Fruit fly (Drosophila melanogaster) whole organism, wandering third instar larva: Measurements from ENCODE around the gene betaggt-I.
A peak's percentile ranks its signal among the peaks of the same experiment; 100 is the strongest.

Experiments
- Abd-B ChIP-seq: fragments of >200 bp; optimal IDR thresholded peaks from 2 replicates; lab custom pipeline; 2017; ENCODE audit warnings: missing biosample characterization, missing genetic modification characterization
- CG32264 ChIP-seq: fragments of 200-800 bp; sonication (Bioruptor generic); optimal IDR thresholded peaks from 2 replicates; lab custom pipeline; 2016; ENCODE audit warnings: missing biosample characterization, missing genetic modification characterization
- CG9705 ChIP-seq: fragments of 200-800 bp; sonication (Bioruptor generic); optimal IDR thresholded peaks from 2 replicates; lab custom pipeline; 2018; ENCODE audit warnings: missing biosample characterization, mild to moderate bottlenecking, missing genetic modification characterization
- CrebA ChIP-seq: fragments of 200-800 bp; sonication (Bioruptor generic); optimal IDR thresholded peaks from 2 replicates; lab custom pipeline; 2016; ENCODE audit warnings: missing biosample characterization, mild to moderate bottlenecking, missing genetic modification characterization, borderline replicate concordance
- Dfd ChIP-seq: fragments of >200 bp; optimal IDR thresholded peaks from 2 replicates; lab custom pipeline; 2017; ENCODE audit warnings: missing biosample characterization, missing genetic modification characterization
- Dif ChIP-seq: fragments of 200-275, 200-300 bp; sonication (Bioruptor generic); optimal IDR thresholded peaks from 2 replicates; lab custom pipeline; 2018; ENCODE audit warnings: missing biosample characterization, missing genetic modification characterization; ENCODE audit not compliant: partially characterized antibody
- GATAd ChIP-seq: sonication (Bioruptor generic); optimal IDR thresholded peaks from 2 replicates; lab custom pipeline; 2016; ENCODE audit warnings: missing biosample characterization, missing genetic modification characterization
- HLH106 ChIP-seq: fragments of 200-800 bp; optimal IDR thresholded peaks from 3 replicates; lab custom pipeline; 2019; ENCODE audit warnings: missing biosample characterization, mild to moderate bottlenecking, missing genetic modification characterization, moderate library complexity
- Hnf4 ChIP-seq: fragments of 200-800 bp; sonication (Bioruptor generic); optimal IDR thresholded peaks from 2 replicates; lab custom pipeline; 2016; ENCODE audit warnings: missing biosample characterization, mild to moderate bottlenecking, missing genetic modification characterization
- Hr78 ChIP-seq: fragments of >200 bp; optimal IDR thresholded peaks from 2 replicates; lab custom pipeline; 2017; ENCODE audit warnings: missing biosample characterization, missing genetic modification characterization
- Hr83 ChIP-seq: fragments of 200-300 bp; sonication (Bioruptor generic); optimal IDR thresholded peaks from 2 replicates; lab custom pipeline; 2016; ENCODE audit warnings: missing biosample characterization, mild to moderate bottlenecking, missing genetic modification characterization, moderate library complexity; ENCODE audit not compliant: poor library complexity, severe bottlenecking
- Jra ChIP-seq: sonication (Bioruptor generic); optimal IDR thresholded peaks from 2 replicates; lab custom pipeline; 2016; ENCODE audit warnings: missing biosample characterization, missing genetic modification characterization
- Mio ChIP-seq: sonication (Bioruptor generic); optimal IDR thresholded peaks from 2 replicates; lab custom pipeline; 2016; ENCODE audit warnings: missing biosample characterization, missing genetic modification characterization
- Myc ChIP-seq: fragments of >200 bp; optimal IDR thresholded peaks from 2 replicates; lab custom pipeline; 2017
- N ChIP-seq: fragments of >200 bp; optimal IDR thresholded peaks from 2 replicates; lab custom pipeline; 2018; ENCODE audit warnings: missing biosample characterization, missing external identifiers, missing genetic modification characterization
- OdsH ChIP-seq: fragments of 200-800 bp; sonication (Bioruptor generic); optimal IDR thresholded peaks from 2 replicates; lab custom pipeline; 2016; ENCODE audit warnings: missing biosample characterization, mild to moderate bottlenecking, missing genetic modification characterization
- Rel ChIP-seq, 2 experiments: fragments of 200-800 bp; sonication (Bioruptor generic) in 1 of 2; optimal IDR thresholded peaks; 2 replicates in 1 of 2; 3 replicates in 1 of 2; lab custom pipeline; 2016 to 2019; ENCODE audit warnings: mild to moderate bottlenecking in 2 of 2, missing biosample characterization in 2 of 2, missing genetic modification characterization in 2 of 2, moderate library complexity in 1 of 2
- Sp1 ChIP-seq: fragments of 200-800 bp; sonication (Bioruptor generic); optimal IDR thresholded peaks from 3 replicates; lab custom pipeline; 2019; ENCODE audit warnings: missing biosample characterization, mild to moderate bottlenecking, missing genetic modification characterization, moderate library complexity
- Vsx2 ChIP-seq: fragments of 200-300, 225-300 bp; sonication (Bioruptor generic); optimal IDR thresholded peaks from 2 replicates; lab custom pipeline; 2018; ENCODE audit warnings: missing biosample characterization, missing genetic modification characterization; ENCODE audit not compliant: partially characterized antibody
- br ChIP-seq: fragments of 200-800 bp; sonication (Bioruptor generic); optimal IDR thresholded peaks from 2 replicates; lab custom pipeline; 2016; ENCODE audit warnings: missing biosample characterization, missing genetic modification characterization
- brk ChIP-seq: fragments of 200-800 bp; sonication (Bioruptor generic); optimal IDR thresholded peaks from 2 replicates; lab custom pipeline; 2016; ENCODE audit warnings: missing biosample characterization, mild to moderate bottlenecking, missing genetic modification characterization
- dl ChIP-seq, 2 experiments: fragments of 175-275, 200-275 bp in 1 of 2; fragments of 200-275 bp in 1 of 2; sonication (Bioruptor generic); optimal IDR thresholded peaks; lab custom pipeline; 2018; ENCODE audit warnings: mild to moderate bottlenecking in 2 of 2, missing biosample characterization in 2 of 2, missing genetic modification characterization in 2 of 2, moderate library complexity in 2 of 2; ENCODE audit not compliant: partially characterized antibody in 2 of 2, insufficient read depth in 1 of 2
- dmrt93B ChIP-seq: fragments of 200-800 bp; sonication (Bioruptor generic); optimal IDR thresholded peaks from 2 replicates; lab custom pipeline; 2018; ENCODE audit warnings: missing biosample characterization, mild to moderate bottlenecking, missing genetic modification characterization
- dsf ChIP-seq: sonication (Bioruptor generic); optimal IDR thresholded peaks from 2 replicates; lab custom pipeline; 2016; ENCODE audit warnings: missing biosample characterization, missing genetic modification characterization, borderline replicate concordance
- ey ChIP-seq: fragments of 200-800 bp; sonication (Bioruptor generic); optimal IDR thresholded peaks from 2 replicates; lab custom pipeline; 2016; ENCODE audit warnings: missing biosample characterization, missing genetic modification characterization
- foxo ChIP-seq, 2 experiments: fragments of 200-800 bp; sonication (Bioruptor generic); optimal IDR thresholded peaks; 2 replicates in 1 of 2; 3 replicates in 1 of 2; lab custom pipeline; 2016 to 2017; ENCODE audit warnings: missing biosample characterization in 2 of 2, missing genetic modification characterization in 2 of 2
- fru ChIP-seq: fragments of 200-800 bp; sonication (Bioruptor generic); optimal IDR thresholded peaks from 3 replicates; lab custom pipeline; 2016; ENCODE audit warnings: missing biosample characterization, mild to moderate bottlenecking, missing genetic modification characterization
- h ChIP-seq: fragments of 200-800 bp; sonication (Bioruptor generic); optimal IDR thresholded peaks from 3 replicates; lab custom pipeline; 2016; ENCODE audit warnings: missing biosample characterization, mild to moderate bottlenecking, missing genetic modification characterization
- jim ChIP-seq: fragments of 175-275, 200-325 bp; sonication (Bioruptor generic); optimal IDR thresholded peaks from 2 replicates; lab custom pipeline; 2016; ENCODE audit warnings: missing biosample characterization, mild to moderate bottlenecking, missing genetic modification characterization
- lola ChIP-seq: fragments of >200 bp; optimal IDR thresholded peaks from 2 replicates; lab custom pipeline; 2017; ENCODE audit warnings: missing biosample characterization, missing genetic modification characterization
- pan ChIP-seq: fragments of >200 bp; optimal IDR thresholded peaks from 2 replicates; lab custom pipeline; 2017
- psq ChIP-seq: fragments of 200-800 bp; sonication (Bioruptor generic); optimal IDR thresholded peaks from 3 replicates; lab custom pipeline; 2017; ENCODE audit warnings: missing biosample characterization, mild to moderate bottlenecking, missing genetic modification characterization, moderate library complexity
- rgr ChIP-seq: fragments of 200-800 bp; sonication (Bioruptor generic); optimal IDR thresholded peaks from 3 replicates; lab custom pipeline; 2016; ENCODE audit warnings: missing biosample characterization, mild to moderate bottlenecking, missing genetic modification characterization
- sage ChIP-seq: fragments of 200-800 bp; sonication (Bioruptor generic); optimal IDR thresholded peaks from 2 replicates; lab custom pipeline; 2016; ENCODE audit warnings: missing biosample characterization, mild to moderate bottlenecking, missing genetic modification characterization
- sv ChIP-seq: fragments of 200-800 bp; sonication (Bioruptor generic); optimal IDR thresholded peaks from 3 replicates; lab custom pipeline; 2016; ENCODE audit warnings: missing biosample characterization, missing genetic modification characterization
- tai ChIP-seq: sonication (Bioruptor generic); optimal IDR thresholded peaks from 2 replicates; lab custom pipeline; 2016; ENCODE audit warnings: missing biosample characterization, missing genetic modification characterization
- usp ChIP-seq: fragments of >200 bp; optimal IDR thresholded peaks from 2 replicates; lab custom pipeline; 2017; ENCODE audit warnings: missing biosample characterization, missing genetic modification characterization
- woc ChIP-seq: sonication (Bioruptor generic); optimal IDR thresholded peaks from 2 replicates; lab custom pipeline; 2016; ENCODE audit warnings: missing biosample characterization, mild to moderate bottlenecking, missing genetic modification characterization

Gene betaggt-I

DNA sequence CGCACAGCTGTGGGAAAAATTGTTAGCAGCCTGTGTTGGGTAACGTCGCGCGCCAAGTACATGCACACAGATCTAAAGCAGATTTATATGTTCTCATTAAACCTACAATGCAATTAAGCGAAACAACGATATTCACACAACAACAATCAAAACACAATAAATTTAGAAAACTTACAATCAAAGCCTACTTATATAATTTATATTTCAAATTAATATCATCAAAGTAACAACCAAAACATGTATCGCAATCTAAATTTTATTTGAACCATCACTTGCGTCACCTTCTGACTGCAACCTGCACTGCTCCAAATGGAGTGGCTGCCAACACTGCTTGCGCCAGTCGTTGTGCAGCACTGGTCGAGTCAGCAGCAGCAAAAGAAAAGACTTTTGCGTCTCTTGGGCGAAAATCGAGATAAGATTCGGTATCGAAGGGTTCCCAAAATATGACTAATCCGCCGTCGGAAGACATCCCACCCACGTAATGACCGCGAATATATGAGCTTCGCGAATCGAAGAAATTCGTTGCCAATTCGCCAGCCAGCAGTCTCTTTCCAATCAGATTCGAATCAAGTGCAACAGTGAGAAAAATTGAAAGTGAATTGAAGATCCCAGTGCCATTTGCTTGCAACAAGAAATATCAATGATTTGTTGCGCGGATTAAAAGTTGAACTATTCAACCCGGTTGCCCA lies 36.0 kb downstream of the betaggt-I start, which contains the start of the genes CG8892 and CG34126:
CG8892 (minus strand) TSS at position 315 of the 689 bp plus-strand sequence.
CG34126 (plus strand) TSS at position 337 of the 689 bp plus-strand sequence.
- peak; percentile 98 for TF ChIP-seq CG9705 (GFP tag; lab: Kevin White, UChicago)
- TF ChIP-seq Vsx2 (GFP tag; lab: Kevin White, UChicago): no peak
- no peak for TF ChIP-seq CrebA (GFP tag; lab: Kevin White, UChicago)
- no peak for TF ChIP-seq pan (lab: Kevin White, UChicago)
- no peak for TF ChIP-seq lola (GFP tag; lab: Kevin White, UChicago)
- TF ChIP-seq Hr83 (GFP tag; lab: Kevin White, UChicago): peak; percentile 97
- TF ChIP-seq usp: no peak
- TF ChIP-seq dmrt93B (GFP tag; lab: Kevin White, UChicago): peak; percentile 99
- peak; percentile 97 for TF ChIP-seq psq (GFP tag; lab: Kevin White, UChicago)
- TF ChIP-seq fru (GFP tag; lab: Kevin White, UChicago): peak; percentile 98
- TF ChIP-seq Mio (GFP tag; lab: Kevin White, UChicago): peak; percentile 92
- TF ChIP-seq Hnf4 (GFP tag; lab: Kevin White, UChicago): peak; percentile 98
- TF ChIP-seq rgr (GFP tag; lab: Kevin White, UChicago): peak; percentile 98
- TF ChIP-seq Rel (GFP tag; optimal IDR thresholded peaks at IDR 0.05; lab: Kevin White, UChicago): peak; percentile 89
- TF ChIP-seq Rel (tag; optimal IDR thresholded peaks at IDR 0.05; lab: Kevin White, UChicago): peak; percentile 87
- peak; percentile 97 for TF ChIP-seq Sp1
- TF ChIP-seq HLH106 (tag; lab: Kevin White, UChicago): peak; percentile 99
- peak; percentile 98 for TF ChIP-seq woc
- peak; percentile 97 for TF ChIP-seq ey (GFP tag; lab: Kevin White, UChicago)
- peak; percentile 62 for TF ChIP-seq Myc
- no peak for TF ChIP-seq tai (GFP tag; lab: Kevin White, UChicago)
- TF ChIP-seq brk: peak; percentile 95
- no peak for TF ChIP-seq Abd-B (GFP tag; lab: Kevin White, UChicago)
- TF ChIP-seq sage (GFP tag; lab: Kevin White, UChicago): peak; percentile 91
- TF ChIP-seq Dfd: no peak
- TF ChIP-seq OdsH (GFP tag; lab: Kevin White, UChicago): peak; percentile 97
- peak; percentile 93 for TF ChIP-seq CG32264 (GFP tag; lab: Kevin White, UChicago)
- TF ChIP-seq jim (GFP tag; lab: Kevin White, UChicago): peak; percentile 93
- peak; percentile 95 for TF ChIP-seq dsf
- TF ChIP-seq Dif (GFP tag; lab: Kevin White, UChicago): no peak
- peak; percentile 98 for TF ChIP-seq h
- peak; percentile 99 for TF ChIP-seq sv (GFP tag; lab: Kevin White, UChicago)
- peak; percentile 97 for TF ChIP-seq Jra (GFP tag; lab: Kevin White, UChicago)
- TF ChIP-seq br (GFP tag; lab: Kevin White, UChicago): peak; percentile 98
- no peak for TF ChIP-seq N
- TF ChIP-seq dl (GFP tag; optimal IDR thresholded peaks at IDR 0.05; lab: Kevin White, UChicago; ENCODE audit: insufficient read depth in 1 of 2, partially characterized antibody in 2 of 2): no peak
- peak; percentile 91 to 99 for TF ChIP-seq foxo (GFP tag; optimal IDR thresholded peaks at IDR 0.05; lab: Kevin White, UChicago)
- TF ChIP-seq Hr78 (GFP tag; lab: Kevin White, UChicago): no peak
- peak; percentile 94 for TF ChIP-seq GATAd (GFP tag; lab: Kevin White, UChicago)

DNA sequence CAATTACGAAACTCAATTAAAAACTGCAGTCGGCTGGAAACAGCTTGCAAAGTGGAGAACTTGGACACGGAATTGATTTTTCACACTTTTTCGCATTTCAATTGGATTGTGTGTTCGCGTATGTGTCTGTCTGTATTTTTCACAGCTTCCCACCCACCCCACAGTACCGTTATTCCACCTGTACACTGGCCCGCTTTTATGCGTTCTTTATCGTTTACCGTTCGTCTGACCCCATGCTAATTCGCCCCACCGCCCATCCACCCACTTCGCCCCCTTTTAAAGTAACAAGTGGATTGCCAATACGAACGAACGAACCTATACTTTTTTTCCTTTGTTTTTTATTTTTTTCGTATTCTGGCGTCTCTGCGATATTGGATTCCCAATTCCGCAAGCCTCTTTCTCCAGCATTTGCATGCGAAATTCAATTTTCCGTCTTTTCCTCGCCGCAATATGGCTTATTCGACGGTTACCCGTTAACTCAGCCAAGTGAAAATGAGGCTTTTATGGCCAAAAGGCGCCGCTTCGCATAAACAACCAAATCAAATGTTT lies 36.8 kb downstream of the betaggt-I start:
- TF ChIP-seq Hr83 (GFP tag; lab: Kevin White, UChicago): peak; percentile 3
- TF ChIP-seq ey (GFP tag; lab: Kevin White, UChicago): no peak
- peak; percentile 80 for TF ChIP-seq jim (GFP tag; lab: Kevin White, UChicago)
- TF ChIP-seq h: no peak
- TF ChIP-seq Myc: no peak
- no peak for TF ChIP-seq rgr (GFP tag; lab: Kevin White, UChicago)
- no peak for TF ChIP-seq usp
